Fruit fly (Drosophila melanogaster): ENCODE measurements around the gene MED14.

The MED14 gene

DNA sequence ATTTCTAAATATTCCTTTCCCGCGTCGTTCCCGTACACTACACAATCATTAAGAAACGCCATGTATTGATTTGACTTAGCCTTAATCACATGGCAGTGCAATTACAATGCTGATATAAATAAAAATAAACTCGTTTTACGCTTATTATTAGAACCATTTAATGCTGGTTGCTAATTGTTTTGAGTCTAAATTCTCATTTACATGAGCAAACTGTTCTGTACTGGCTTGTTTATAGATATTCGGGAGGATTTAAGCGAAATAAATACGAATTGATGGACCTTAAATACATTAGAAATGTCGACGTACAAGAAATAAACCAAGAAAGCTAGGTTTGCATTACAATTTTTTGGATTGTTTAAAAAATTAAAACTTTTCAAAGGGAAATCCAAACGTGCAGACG is 34.3 kb downstream of the MED14 start:
- no peak for TF ChIP-seq ttk (optimal IDR thresholded peaks at IDR 0.05)
- no peak for TF ChIP-seq Myc (optimal IDR thresholded peaks at IDR 0.05)
- TF ChIP-seq insv (optimal IDR thresholded peaks at IDR 0.05): no peak
- no peak for TF ChIP-seq Sin3A (optimal IDR thresholded peaks at IDR 0.05)
- TF ChIP-seq h (optimal IDR thresholded peaks at IDR 0.05): no peak
- TF ChIP-seq psq (optimal IDR thresholded peaks at IDR 0.05): no peak

- no peak for TF ChIP-seq Sin3A (optimal IDR thresholded peaks at IDR 0.05)
- TF ChIP-seq psq (optimal IDR thresholded peaks at IDR 0.05): no peak
Observed at dm6 chr3L:627819-628601, 35.0 kb downstream of the MED14 start.

DNA sequence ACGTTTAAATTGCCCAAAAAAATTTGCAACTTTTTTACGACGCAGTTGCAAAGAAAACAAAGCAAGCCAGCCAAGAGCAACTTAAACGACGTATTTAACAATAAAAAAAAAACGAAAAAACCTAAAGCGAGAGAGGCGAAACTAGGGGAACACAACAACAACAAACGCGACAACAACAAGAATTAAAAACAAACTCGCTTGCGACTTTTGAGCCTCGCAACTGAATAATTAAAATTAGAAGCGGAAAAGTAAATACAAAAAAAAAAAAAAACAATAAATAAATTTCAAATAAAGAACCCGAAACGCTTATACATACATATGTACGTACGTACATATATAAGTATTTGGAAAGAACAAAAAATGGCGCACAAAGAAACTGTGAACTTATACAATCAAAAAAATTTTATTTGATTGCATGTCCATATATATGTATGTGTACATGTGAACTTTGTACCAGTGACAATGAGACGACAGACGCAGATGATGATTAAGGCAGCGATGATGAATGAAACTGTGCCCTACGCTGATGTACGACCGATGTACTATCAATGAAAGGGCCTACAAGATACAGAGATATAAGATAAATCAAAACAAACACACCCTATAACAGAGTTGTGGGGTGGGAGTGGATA is 35.7 kb downstream of the MED14 start:
- TF ChIP-seq Sin3A (optimal IDR thresholded peaks at IDR 0.05) (no peak), Myc (optimal IDR thresholded peaks at IDR 0.05) (no peak), psq (optimal IDR thresholded peaks at IDR 0.05) (no peak), ttk (optimal IDR thresholded peaks at IDR 0.05) (no peak), insv (optimal IDR thresholded peaks at IDR 0.05) (no peak), h (optimal IDR thresholded peaks at IDR 0.05) (no peak)

DNA sequence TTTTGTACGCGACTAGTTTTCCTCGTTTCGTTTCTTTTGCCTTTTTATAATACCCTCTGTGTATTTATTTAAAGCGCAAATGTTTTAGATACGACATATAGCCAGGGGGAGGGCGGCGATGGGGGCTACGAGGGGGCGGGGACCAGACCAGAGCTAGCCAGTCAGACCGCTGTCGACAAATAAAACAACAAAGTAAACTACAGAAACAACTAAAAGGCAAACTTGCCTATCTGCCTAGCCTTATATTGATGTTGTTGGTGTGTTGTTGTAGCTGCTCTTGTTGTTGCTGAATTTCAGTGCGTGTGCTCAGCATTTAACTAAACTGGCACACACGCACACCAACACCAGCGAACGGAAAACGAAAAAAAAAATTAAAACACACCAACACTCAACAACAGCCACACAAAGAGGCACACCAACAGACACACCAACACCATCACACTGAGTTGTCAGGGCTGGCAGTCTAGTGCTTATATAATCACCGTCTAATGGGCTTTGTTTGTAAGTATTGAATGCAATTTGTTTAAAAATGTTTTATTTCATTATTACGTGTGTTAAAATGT is 36.4 kb downstream of the MED14 start:
- TF ChIP-seq h (optimal IDR thresholded peaks at IDR 0.05): no peak
- no peak for TF ChIP-seq Myc (optimal IDR thresholded peaks at IDR 0.05)
- TF ChIP-seq ttk (optimal IDR thresholded peaks at IDR 0.05): no peak
- TF ChIP-seq Sin3A (optimal IDR thresholded peaks at IDR 0.05): no peak
- no peak for TF ChIP-seq psq (optimal IDR thresholded peaks at IDR 0.05)

DNA sequence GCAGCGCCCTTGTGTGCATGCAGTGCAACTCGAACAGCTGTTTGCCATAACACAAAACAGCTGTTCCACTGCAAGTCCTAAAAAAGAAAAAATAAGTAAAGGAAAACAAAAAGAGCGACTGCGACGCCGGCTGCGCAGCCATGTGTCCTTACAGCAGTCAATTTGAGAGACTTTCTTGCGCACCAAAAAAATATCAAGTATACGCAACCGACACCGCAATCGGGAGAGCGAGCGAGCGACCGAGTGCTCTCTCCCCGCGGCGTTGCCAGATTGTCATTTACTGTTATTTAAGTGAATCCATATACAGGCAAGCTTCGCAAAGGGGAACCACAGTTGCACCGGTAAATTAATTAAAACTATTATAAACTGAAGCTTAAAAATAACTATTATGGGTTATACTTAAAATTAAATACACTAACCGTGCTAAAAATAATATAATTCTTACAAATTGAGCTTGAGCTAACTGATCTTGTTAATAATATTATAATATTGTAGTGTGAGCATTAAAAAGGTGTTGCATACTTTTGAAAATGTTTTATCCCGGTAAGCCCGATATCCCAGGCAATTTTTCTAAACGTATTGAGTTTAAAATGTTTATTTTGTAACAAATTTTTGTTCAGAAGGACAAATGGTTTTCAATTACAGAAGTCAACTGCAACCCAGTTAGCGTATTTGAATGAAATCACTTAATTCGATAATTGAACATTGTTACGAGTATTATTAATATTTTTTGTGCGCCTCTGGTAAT is 37.0 kb downstream of the MED14 start:
- TF ChIP-seq Sin3A (optimal IDR thresholded peaks at IDR 0.05) (no peak), Myc (optimal IDR thresholded peaks at IDR 0.05) (no peak), psq (optimal IDR thresholded peaks at IDR 0.05) (no peak), insv (optimal IDR thresholded peaks at IDR 0.05) (no peak), ttk (optimal IDR thresholded peaks at IDR 0.05) (no peak)

DNA sequence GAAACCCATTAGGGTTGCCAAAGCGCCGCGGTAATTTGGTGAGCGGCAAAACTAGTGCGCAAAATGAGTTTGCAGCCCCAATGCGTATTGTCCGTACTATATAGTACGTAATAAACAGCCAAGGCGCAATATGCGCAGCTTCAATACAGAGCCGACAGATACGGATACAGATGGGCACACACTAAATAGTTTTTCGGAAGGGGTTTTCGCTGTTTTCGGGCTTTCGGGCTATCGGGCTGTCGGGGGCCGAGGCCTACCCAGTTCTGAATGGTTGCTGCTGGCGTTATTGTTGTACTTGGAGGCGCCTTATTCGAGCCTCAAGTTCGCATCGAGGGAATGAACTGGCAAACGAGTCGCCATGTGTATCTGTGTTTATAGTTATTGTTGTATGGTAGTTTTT is 37.6 kb downstream of the MED14 start:
- TF ChIP-seq ttk (optimal IDR thresholded peaks at IDR 0.05): no peak

dm6 chr3L:632058-632457 is 39.0 kb downstream of the MED14 start:
- TF ChIP-seq insv (optimal IDR thresholded peaks at IDR 0.05): no peak
- no peak for TF ChIP-seq psq (optimal IDR thresholded peaks at IDR 0.05)
- TF ChIP-seq Sin3A (optimal IDR thresholded peaks at IDR 0.05): no peak
- no peak for TF ChIP-seq h (optimal IDR thresholded peaks at IDR 0.05)

DNA sequence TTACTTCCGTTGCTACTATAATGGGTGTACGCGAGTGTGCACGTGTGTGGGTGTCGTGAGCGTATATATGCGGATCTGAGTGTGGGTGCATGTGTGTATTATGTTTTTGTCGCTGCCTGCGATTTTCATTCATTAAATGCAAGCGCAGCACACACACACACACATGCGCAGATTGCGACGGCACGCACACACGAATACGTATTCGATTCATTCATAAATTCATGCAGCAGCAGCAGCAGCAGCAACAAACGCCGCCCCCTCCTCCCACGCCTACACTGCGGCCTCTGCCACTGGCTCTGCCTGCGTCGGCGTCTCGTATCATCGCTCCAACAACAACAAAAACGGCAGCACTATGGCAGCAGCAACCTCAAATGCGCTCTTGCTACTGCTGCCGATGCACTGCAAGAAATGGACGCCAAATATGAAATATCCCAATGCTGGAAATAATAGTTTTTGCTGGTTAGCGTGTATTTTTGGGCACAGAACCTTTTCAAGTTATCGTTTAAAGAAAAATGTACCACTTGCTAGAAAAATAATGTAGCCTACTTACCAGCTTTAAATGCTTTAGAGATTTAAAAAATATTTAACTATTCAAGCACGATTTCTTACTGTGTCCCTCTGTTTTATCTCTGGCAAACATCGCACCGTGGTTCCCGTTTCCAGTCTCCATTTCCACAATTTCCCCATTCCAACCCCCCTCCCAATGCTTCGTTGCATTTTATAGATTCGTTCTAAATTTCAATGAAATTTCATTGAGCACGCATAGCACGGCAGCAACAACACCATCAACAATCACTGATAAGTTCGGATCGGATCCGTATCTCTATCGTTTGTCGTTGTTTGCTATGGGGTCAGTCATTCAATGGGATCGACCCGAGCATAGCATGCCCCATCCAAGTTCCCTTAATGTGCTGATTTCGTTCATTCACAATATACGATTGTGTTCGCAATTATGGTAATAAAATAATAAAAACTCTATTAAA is 40.5 kb downstream of the MED14 start:
- TF ChIP-seq Sin3A (optimal IDR thresholded peaks at IDR 0.05) (no peak), psq (optimal IDR thresholded peaks at IDR 0.05) (no peak), Myc (optimal IDR thresholded peaks at IDR 0.05) (no peak), insv (optimal IDR thresholded peaks at IDR 0.05) (no peak), h (optimal IDR thresholded peaks at IDR 0.05) (no peak), ttk (optimal IDR thresholded peaks at IDR 0.05) (no peak)

DNA sequence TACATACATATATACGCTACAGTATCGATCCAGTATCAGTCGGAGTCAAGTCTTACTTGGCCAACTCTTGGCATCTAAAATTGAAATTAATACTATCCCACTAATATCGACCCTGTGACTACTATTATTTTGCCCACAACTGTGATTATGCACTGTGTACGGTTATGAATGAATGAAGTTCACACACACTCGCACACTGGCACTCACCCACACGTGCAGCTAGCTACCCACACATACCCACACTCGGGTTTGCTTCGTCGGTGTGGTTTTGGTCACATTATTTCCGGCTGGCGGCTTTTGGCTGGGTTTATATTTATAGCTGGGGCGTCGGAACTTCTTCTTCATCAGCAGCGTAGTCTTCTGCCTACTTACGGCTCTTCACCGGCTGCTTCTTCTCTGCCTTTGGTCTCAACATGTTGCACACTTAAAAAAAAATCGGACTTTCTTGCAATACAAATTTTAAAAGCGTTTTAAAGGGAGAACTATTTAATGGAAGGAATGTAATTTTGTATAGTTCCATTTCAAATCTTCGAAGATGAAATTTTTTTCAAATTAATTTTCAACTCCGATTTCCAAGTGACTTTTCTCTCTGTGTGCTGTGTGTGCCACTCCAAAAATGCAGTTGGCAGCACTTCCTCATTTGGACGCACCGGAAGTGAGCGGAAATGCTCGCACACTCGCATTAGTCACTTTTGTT is 41.4 kb downstream of the MED14 start:
- TF ChIP-seq h (optimal IDR thresholded peaks at IDR 0.05): peak; percentile 79
- no peak for TF ChIP-seq insv (optimal IDR thresholded peaks at IDR 0.05)

DNA sequence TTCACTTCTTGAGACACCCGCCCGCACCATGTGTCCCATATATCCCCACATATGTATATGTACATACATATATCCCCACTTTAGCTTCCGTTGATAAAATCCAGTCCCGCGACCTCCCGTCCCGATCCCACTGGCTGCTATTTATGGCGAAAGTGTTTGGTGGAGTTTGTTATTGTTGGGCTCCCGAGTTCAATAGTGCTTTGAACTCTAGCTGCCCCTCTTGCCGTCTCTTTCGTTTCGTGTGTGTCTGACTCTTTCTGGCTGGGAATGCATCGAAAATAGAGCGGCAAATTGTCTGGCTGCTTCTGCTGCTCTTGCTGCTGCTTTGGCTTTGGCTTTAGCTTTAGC is 41.9 kb downstream of the MED14 start:
- no peak for TF ChIP-seq Sin3A (optimal IDR thresholded peaks at IDR 0.05)
- no peak for TF ChIP-seq h (optimal IDR thresholded peaks at IDR 0.05)
- TF ChIP-seq psq (optimal IDR thresholded peaks at IDR 0.05): no peak
- no peak for TF ChIP-seq ttk (optimal IDR thresholded peaks at IDR 0.05)
- TF ChIP-seq insv (optimal IDR thresholded peaks at IDR 0.05): no peak
- TF ChIP-seq Myc (optimal IDR thresholded peaks at IDR 0.05): no peak

DNA sequence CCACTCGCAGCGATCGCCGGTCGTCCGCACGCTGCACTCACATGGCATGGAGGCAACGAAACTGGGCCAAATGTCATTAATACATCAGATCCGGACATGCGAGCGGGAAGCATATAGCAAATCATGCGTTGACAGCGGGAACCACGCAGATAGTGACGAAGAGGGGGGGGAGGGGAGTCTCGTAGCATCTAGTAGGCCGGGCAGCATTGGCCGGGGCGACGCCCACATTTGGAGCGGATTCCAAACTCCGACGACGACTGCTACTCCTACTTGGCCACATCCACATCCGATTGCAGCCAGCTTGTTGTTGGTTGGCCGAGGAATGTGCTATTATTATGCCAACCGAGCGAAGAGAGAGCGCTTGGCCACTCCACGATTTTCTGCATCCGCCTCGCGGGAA is 42.5 kb downstream of the MED14 start:
- TF ChIP-seq h (optimal IDR thresholded peaks at IDR 0.05): no peak
- TF ChIP-seq insv (optimal IDR thresholded peaks at IDR 0.05): no peak
- TF ChIP-seq Sin3A (optimal IDR thresholded peaks at IDR 0.05): no peak
- no peak for TF ChIP-seq Myc (optimal IDR thresholded peaks at IDR 0.05)
- no peak for TF ChIP-seq psq (optimal IDR thresholded peaks at IDR 0.05)
- no peak for TF ChIP-seq ttk (optimal IDR thresholded peaks at IDR 0.05)
